Worm (Caenorhabditis elegans): ENCODE measurements around the gene K09H11.11.
A peak's percentile ranks its signal among the peaks of the same experiment; 100 is the strongest.

The K09H11.11 gene

ce11 chrV:5790497-5791280, 35.6 kb upstream of the K09H11.11 start, which contains the start of the genes nhr-142 and F44E7.9 (continued):
- TF ChIP-seq madf-5 (GFP tag; IDR thresholded peaks at IDR 0.05), result no peak
- TF ChIP-seq skn-1 (tag; optimal IDR thresholded peaks at IDR 0.05), result no peak
- TF ChIP-seq vab-7 (GFP tag; IDR thresholded peaks at IDR 0.05), result peak; percentile 44; the same call in 1 of the 2 replicates
- TF ChIP-seq ZK337.2 (GFP tag; IDR thresholded peaks at IDR 0.05), result peak; percentile 39; the same call in 1 of the 2 replicates
- no peak for TF ChIP-seq ceh-28 (tag; optimal IDR thresholded peaks at IDR 0.05)
- no peak for TF ChIP-seq F49E8.2 (tag; optimal IDR thresholded peaks at IDR 0.05; ENCODE audit: borderline replicate concordance)
- peak; percentile 27 for TF ChIP-seq zfp-2 (tag; optimal IDR thresholded peaks at IDR 0.05)
- TF ChIP-seq saeg-2 (GFP tag; IDR thresholded peaks at IDR 0.05), result 0 out of 2 replicates have a peak, but pooled peaks have one; percentile 36
- no peak for TF ChIP-seq Y105C5A.15 (GFP tag; IDR thresholded peaks at IDR 0.05)
- TF ChIP-seq spr-1 (tag; optimal IDR thresholded peaks at IDR 0.05), result peak; percentile 83
- no peak for TF ChIP-seq unc-39 (tag; optimal IDR thresholded peaks at IDR 0.05)
- TF ChIP-seq zag-1 (tag; optimal IDR thresholded peaks at IDR 0.05), result no peak
- peak; percentile 83 for TF ChIP-seq dpl-1 (GFP tag; optimal IDR thresholded peaks at IDR 0.05)
- TF ChIP-seq R02D3.7 (tag; optimal IDR thresholded peaks at IDR 0.05), result no peak
- no peak for TF ChIP-seq egl-27 (tag; optimal IDR thresholded peaks at IDR 0.05)
- peak; percentile 80 for TF ChIP-seq hlh-11 (tag; optimal IDR thresholded peaks at IDR 0.05)
- TF ChIP-seq lin-29 (GFP tag; IDR thresholded peaks at IDR 0.05), result 0 out of 2 replicates have a peak, but pooled peaks have one; percentile 52
- no peak for TF ChIP-seq ceh-62 (tag; optimal IDR thresholded peaks at IDR 0.05)
- TF ChIP-seq fkh-10 (GFP tag; optimal IDR thresholded peaks at IDR 0.05), result peak; percentile 4
- no peak for TF ChIP-seq gei-8 (GFP tag; optimal IDR thresholded peaks at IDR 0.05)
- no peak for TF ChIP-seq attf-4 (tag; optimal IDR thresholded peaks at IDR 0.05)
- no peak for TF ChIP-seq Y75B8A.6 (GFP tag; IDR thresholded peaks at IDR 0.05)
- no peak for TF ChIP-seq mdt-29 (GFP tag; IDR thresholded peaks at IDR 0.05)
- no peak for TF ChIP-seq set-16 (GFP tag; IDR thresholded peaks at IDR 0.05)
- 0 out of 2 replicates have a peak, but pooled peaks have one; percentile 31 for TF ChIP-seq mxl-2 (GFP tag; conservative IDR thresholded peaks at IDR 0.05)
- peak; percentile 70; the same call in 1 of the 2 replicates for TF ChIP-seq dmd-9 (GFP tag; IDR thresholded peaks at IDR 0.05)
- peak; percentile 2 for TF ChIP-seq lir-3 (tag; optimal IDR thresholded peaks at IDR 0.05)
- TF ChIP-seq daf-19 (GFP tag; conservative IDR thresholded peaks at IDR 0.05), result no peak
- TF ChIP-seq egl-43 (GFP tag; IDR thresholded peaks at IDR 0.05), result 0 out of 2 replicates have a peak, but pooled peaks have one; percentile 12
- TF ChIP-seq ceh-44 (GFP tag; IDR thresholded peaks at IDR 0.05), result peak; percentile 48; the same call in 1 of the 2 replicates
- TF ChIP-seq ces-1 (GFP tag; optimal IDR thresholded peaks at IDR 0.05), result no peak
- TF ChIP-seq ceh-20 (GFP tag; IDR thresholded peaks at IDR 0.05), result peak; percentile 78
- TF ChIP-seq nhr-77 (tag; optimal IDR thresholded peaks at IDR 0.05), result peak; percentile 84
- peak; percentile 47; the same call in 1 of the 2 replicates for TF ChIP-seq Y48G9A.11 (GFP tag; IDR thresholded peaks at IDR 0.05)
- TF ChIP-seq mes-2 (tag; optimal IDR thresholded peaks at IDR 0.05; ENCODE audit: poor library complexity, severe bottlenecking), result peak; percentile 95
- TF ChIP-seq pha-4 (GFP tag; IDR thresholded peaks at IDR 0.05), result peak; percentile 71
- no peak for TF ChIP-seq pha-4 (tag; optimal IDR thresholded peaks at IDR 0.05)
- TF ChIP-seq ZK546.5 (tag; optimal IDR thresholded peaks at IDR 0.05), result no peak
- no peak for TF ChIP-seq snpc-4 (tag; optimal IDR thresholded peaks at IDR 0.05)
- TF ChIP-seq nhr-28 (tag; optimal IDR thresholded peaks at IDR 0.05), result peak; percentile 100

- TF ChIP-seq daf-16 (GFP tag; optimal IDR thresholded peaks at IDR 0.05) (no peak), daf-16 (tag; optimal IDR thresholded peaks at IDR 0.05) (no peak), pqm-1 (tag; optimal IDR thresholded peaks at IDR 0.05) (peak; percentile 38), ceh-32 (tag; optimal IDR thresholded peaks at IDR 0.05; ENCODE audit: poor library complexity) (no peak), dmd-9 (GFP tag; IDR thresholded peaks at IDR 0.05) (no peak), dpl-1 (GFP tag; optimal IDR thresholded peaks at IDR 0.05) (no peak), dmd-6 (GFP tag; IDR thresholded peaks at IDR 0.05) (peak; percentile 18; the same call in 1 of the 2 replicates), ctbp-1 (GFP tag; IDR thresholded peaks at IDR 0.05) (no peak), lsy-2 (tag; optimal IDR thresholded peaks at IDR 0.05) (no peak), nhr-102 (tag; optimal IDR thresholded peaks at IDR 0.05) (peak; percentile 13), egl-43 (GFP tag; IDR thresholded peaks at IDR 0.05) (peak; percentile 19; the same call in 1 of the 2 replicates), pha-4 (GFP tag; IDR thresholded peaks at IDR 0.05) (no peak), pha-4 (tag; optimal IDR thresholded peaks at IDR 0.05) (no peak), D1046.2 (GFP tag; IDR thresholded peaks at IDR 0.05) (no peak), nhr-28 (tag; optimal IDR thresholded peaks at IDR 0.05) (peak; percentile 99), lim-7 (GFP tag; IDR thresholded peaks at IDR 0.05) (no peak)
Measured at ce11 chrV:5788650-5789049, 33.6 kb upstream of the K09H11.11 start.
